Worm (Caenorhabditis elegans) whole organism, young adult: ENCODE measurements around the gene nas-16.

Source experiments
- F23B12.7 ChIP-seq: sonication (generic microtip); optimal IDR thresholded peaks from 2 replicates; lab custom pipeline; 2017; ENCODE audit warnings: missing genetic modification characterization, mild to moderate bottlenecking, missing compliant biosample characterization, antibody characterized with exemption, moderate library complexity; ENCODE audit not compliant: insufficient read depth
- Y53G8AR.9 ChIP-seq: fragments of 200-800 bp; sonication (Bioruptor generic); conservative IDR thresholded peaks from 2 replicates; pipeline ENCODE4 v1.3.6; 2022; ENCODE audit warnings: missing genetic modification reagents, missing genetic modification characterization, missing compliant biosample characterization
- ama-1 ChIP-seq, 3 experiments: fragments of 150-350 bp in 1 of 3; sonication (generic microtip) in 2 of 3; optimal IDR thresholded peaks; 2 replicates each; lab custom pipeline; 2014 to 2018; ENCODE audit warnings: missing biosample characterization in 2 of 3, missing genetic modification characterization in 2 of 3, missing genetic modification reagents in 2 of 3
- aptf-3 ChIP-seq: fragments of 200-800 bp; sonication (Bioruptor generic); IDR thresholded peaks from 2 replicates; pipeline ENCODE4 v1.3.6; 2022; ENCODE audit warnings: missing genetic modification characterization, missing compliant biosample characterization
- dox-1 ChIP-seq: fragments of 200-800 bp; sonication (Bioruptor generic); IDR thresholded peaks from 2 replicates; pipeline ENCODE4 v1.3.6; 2022; ENCODE audit warnings: missing genetic modification reagents, missing genetic modification characterization, missing compliant biosample characterization
- hrde-1 ChIP-seq: sonication (generic microtip); optimal IDR thresholded peaks from 2 replicates; lab custom pipeline; 2016; ENCODE audit warnings: missing genetic modification characterization, mild to moderate bottlenecking, missing compliant biosample characterization, moderate library complexity, missing genotype, missing genetic modification reagents, borderline replicate concordance
- lsy-27 ChIP-seq: sonication (generic microtip); optimal IDR thresholded peaks from 2 replicates; lab custom pipeline; 2017; ENCODE audit warnings: missing genetic modification characterization, mild to moderate bottlenecking, missing compliant biosample characterization, antibody characterized with exemption, missing genotype, borderline replicate concordance; ENCODE audit not compliant: insufficient read depth
- unc-130 ChIP-seq: sonication (generic microtip); optimal IDR thresholded peaks from 2 replicates; lab custom pipeline; 2016; ENCODE audit warnings: missing genetic modification reagents, missing genetic modification characterization, missing compliant biosample characterization
- ztf-28 ChIP-seq: fragments of 200-800 bp; sonication (Bioruptor generic); IDR thresholded peaks from 2 replicates; pipeline ENCODE4 v1.3.6; 2022; ENCODE audit warnings: missing genetic modification reagents, missing genetic modification characterization, missing compliant biosample characterization
- ztf-6 ChIP-seq: fragments of 200-800 bp; sonication (Bioruptor generic); IDR thresholded peaks from 2 replicates; pipeline ENCODE4 v1.3.6; 2022; ENCODE audit warnings: missing genetic modification reagents, missing genetic modification characterization, missing compliant biosample characterization

DNA sequence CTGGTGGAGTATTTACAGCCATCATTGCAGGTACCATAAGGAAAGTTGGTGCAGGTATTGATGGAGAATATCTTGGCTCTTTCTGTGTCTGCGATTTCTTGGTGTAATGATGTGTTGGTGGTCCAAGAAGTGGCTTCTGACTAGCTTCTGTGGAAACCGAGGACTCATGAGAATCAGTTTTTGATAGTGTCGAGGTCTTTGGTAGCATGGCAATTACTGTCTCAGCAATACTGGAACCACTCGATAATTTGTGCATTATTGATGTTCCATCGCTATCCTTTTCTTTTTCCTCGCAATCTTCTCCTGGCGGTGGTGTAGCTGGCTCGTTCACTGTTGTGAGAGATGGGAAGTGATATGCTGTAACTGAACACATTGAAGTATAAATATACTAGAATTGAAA lies 28.5 kb upstream of the nas-16 start:
- TF ChIP-seq ztf-28 (GFP tag; lab: Robert Waterston, UW) (no peak), lsy-27 (tag; lab: Kevin White, UChicago) (no peak), ama-1 (optimal IDR thresholded peaks at IDR 0.05; lab: Kevin White, UChicago) (no peak), ama-1 (GFP tag; optimal IDR thresholded peaks at IDR 0.05; lab: Kevin White, UChicago) (no peak), aptf-3 (GFP tag; lab: Robert Waterston, UW) (no peak), F23B12.7 (no peak), hrde-1 (tag; lab: Kevin White, UChicago) (no peak), unc-130 (GFP tag; lab: Kevin White, UChicago) (no peak), dox-1 (GFP tag; lab: Robert Waterston, UW) (no peak), ztf-6 (GFP tag; lab: Robert Waterston, UW) (no peak), Y53G8AR.9 (GFP tag; lab: Robert Waterston, UW) (no peak)
